Worm (Caenorhabditis elegans): ENCODE measurements around the gene Y62H9A.10.

ce11 chrX:11934933-11935332, 32.4 kb upstream of the Y62H9A.10 start:
- TF ChIP-seq W03F9.2 (tag; optimal IDR thresholded peaks at IDR 0.05) (peak; percentile 9), dao-5 (tag; optimal IDR thresholded peaks at IDR 0.05) (no peak)

All from whole organism, L4/young adult.